Worm (Caenorhabditis elegans): ENCODE results near the gene nrde-1.
A peak's percentile ranks its signal among the peaks of the same experiment; 100 is the strongest.

- TF ChIP-seq egrh-3 (GFP tag; IDR thresholded peaks at IDR 0.05) (no peak), nhr-120 (GFP tag; IDR thresholded peaks at IDR 0.05) (no peak), unc-130 (GFP tag; optimal IDR thresholded peaks at IDR 0.05) (no peak), F52B5.7 (tag; optimal IDR thresholded peaks at IDR 0.05) (no peak), unc-62 (GFP tag; optimal IDR thresholded peaks at IDR 0.05) (no peak), ccch-3 (GFP tag; optimal IDR thresholded peaks at IDR 0.05) (no peak), madf-6 (GFP tag; IDR thresholded peaks at IDR 0.05) (peak; percentile 61), hmg-1.2 (GFP tag; IDR thresholded peaks at IDR 0.05) (no peak), nhr-179 (tag; optimal IDR thresholded peaks at IDR 0.05) (no peak)
Observed at ce11 chrIII:3664224-3664623, 49.0 kb upstream of the nrde-1 start, which contains the start of gene C46F11.4.
